Worm (Caenorhabditis elegans) whole organism, mixed stage, embryonic: ENCODE results near the gene ttr-27.

ENCODE experiments used
- M03D4.4 ChIP-seq: sonication (generic microtip); optimal IDR thresholded peaks from 2 replicates; lab custom pipeline; 2017; ENCODE audit warnings: mild to moderate bottlenecking, missing genetic modification characterization, missing compliant biosample characterization
- ces-1 ChIP-seq: fragments of 150-350 bp; optimal IDR thresholded peaks from 2 replicates; lab custom pipeline; 2014; ENCODE audit warnings: missing biosample characterization, missing genetic modification reagents, missing genetic modification characterization
- elt-3 ChIP-seq: fragments of 150-350 bp; optimal IDR thresholded peaks from 2 replicates; lab custom pipeline; 2014; ENCODE audit warnings: missing biosample characterization, missing genetic modification characterization
- ham-2 ChIP-seq: fragments of 200-800 bp; sonication (Bioruptor generic); optimal IDR thresholded peaks from 2 replicates; lab custom pipeline; 2018; ENCODE audit warnings: mild to moderate bottlenecking, missing genetic modification characterization, missing compliant biosample characterization
- hlh-1 ChIP-seq: fragments of 150-350 bp; optimal IDR thresholded peaks from 2 replicates; lab custom pipeline; 2014; ENCODE audit warnings: missing biosample characterization, missing genetic modification reagents, missing genetic modification characterization
- mls-2 ChIP-seq: sonication (generic microtip); optimal IDR thresholded peaks from 2 replicates; lab custom pipeline; 2016; ENCODE audit warnings: mild to moderate bottlenecking, missing genetic modification characterization, moderate library complexity, missing compliant biosample characterization
- nhr-76 ChIP-seq: sonication (generic microtip); optimal IDR thresholded peaks from 2 replicates; lab custom pipeline; 2017; ENCODE audit warnings: missing biosample characterization, missing genetic modification characterization
- unc-120 ChIP-seq: sonication (generic microtip); optimal IDR thresholded peaks from 2 replicates; lab custom pipeline; 2017; ENCODE audit warnings: missing genetic modification characterization, missing compliant biosample characterization; ENCODE audit not compliant: poor library complexity, severe bottlenecking
- unc-39 ChIP-seq: fragments of 150-350 bp; optimal IDR thresholded peaks from 2 replicates; lab custom pipeline; 2014; ENCODE audit warnings: missing biosample characterization, missing genetic modification characterization
- unc-62 ChIP-seq: fragments of 150-350 bp; optimal IDR thresholded peaks from 2 replicates; lab custom pipeline; 2014; ENCODE audit warnings: missing biosample characterization, missing genetic modification reagents, missing genetic modification characterization

- no peak for TF ChIP-seq nhr-76 (tag; lab: Kevin White, UChicago)
- no peak for TF ChIP-seq hlh-1 (tag; lab: Kevin White, UChicago)
- no peak for TF ChIP-seq unc-62 (GFP tag; lab: Kevin White, UChicago)
- no peak for TF ChIP-seq M03D4.4 (tag; lab: Kevin White, UChicago)
- no peak for TF ChIP-seq elt-3 (tag; lab: Kevin White, UChicago)
- TF ChIP-seq ces-1 (GFP tag; lab: Kevin White, UChicago): no peak
- TF ChIP-seq mls-2 (tag; lab: Kevin White, UChicago): no peak
- TF ChIP-seq unc-39 (tag; lab: Kevin White, UChicago): no peak
- no peak for TF ChIP-seq unc-120
- no peak for TF ChIP-seq ham-2 (GFP tag; lab: Kevin White, UChicago)
Observed at ce11 chrV:12924128-12924527, 20.2 kb upstream of the ttr-27 start, which contains the start of gene pqn-67.
